Worm (Caenorhabditis elegans): ENCODE data around the gene ist-1.

DNA sequence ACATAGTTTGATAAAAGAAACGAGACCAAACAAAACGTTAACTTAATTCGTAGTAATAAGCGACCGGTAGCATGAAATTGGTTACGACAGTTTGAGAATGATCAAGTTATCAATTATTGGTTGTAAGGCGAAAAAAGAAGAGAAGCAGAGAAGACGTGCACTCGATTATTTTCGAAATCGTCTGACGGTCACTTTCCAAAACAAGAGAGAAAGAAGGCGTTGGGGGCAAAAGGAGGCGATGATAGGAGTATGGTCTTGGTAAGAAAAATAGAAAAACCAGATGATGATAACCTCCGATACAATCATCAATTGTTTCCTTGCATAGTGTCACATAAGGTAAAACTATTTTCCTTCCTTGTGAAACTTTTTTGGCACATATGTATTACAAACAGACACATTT is 31.0 kb downstream of the ist-1 start:
- TF ChIP-seq hlh-30 (tag; optimal IDR thresholded peaks at IDR 0.05; ENCODE audit: insufficient read depth) = no peak
- no peak for TF ChIP-seq nhr-237 (tag; optimal IDR thresholded peaks at IDR 0.05)
- no peak for TF ChIP-seq set-16 (GFP tag; IDR thresholded peaks at IDR 0.05)
- TF ChIP-seq zag-1 (tag; optimal IDR thresholded peaks at IDR 0.05) = no peak
- TF ChIP-seq zip-2 (tag; optimal IDR thresholded peaks at IDR 0.05) = no peak
- no peak for TF ChIP-seq Y75B8A.6 (GFP tag; IDR thresholded peaks at IDR 0.05)
- TF ChIP-seq mdl-1 (tag; optimal IDR thresholded peaks at IDR 0.05) = no peak
- no peak for TF ChIP-seq ceh-82 (tag; optimal IDR thresholded peaks at IDR 0.05)
- no peak for TF ChIP-seq jun-1 (tag; optimal IDR thresholded peaks at IDR 0.05)
- TF ChIP-seq T26A8.4 (GFP tag; IDR thresholded peaks at IDR 0.05) = no peak
- TF ChIP-seq R02D3.7 (tag; optimal IDR thresholded peaks at IDR 0.05) = no peak
- TF ChIP-seq nhr-77 (tag; optimal IDR thresholded peaks at IDR 0.05) = no peak
- TF ChIP-seq lsy-2 (tag; optimal IDR thresholded peaks at IDR 0.05) = no peak
- no peak for TF ChIP-seq dpl-1 (GFP tag; optimal IDR thresholded peaks at IDR 0.05)

Data from whole organism, L4 larva.